Fruit fly (Drosophila melanogaster) whole organism, embryonic: ENCODE data around the gene zf30C.

Experiments used
- Aef1 ChIP-seq: fragments of 200-800 bp; sonication (Bioruptor generic); IDR thresholded peaks from 3 replicates; pipeline ENCODE4 v1.3.6; 2022; ENCODE audit warnings: missing biosample characterization, missing genetic modification characterization
- Blimp-1 ChIP-seq: fragments of 200-800 bp; sonication (Bioruptor generic); optimal IDR thresholded peaks from 3 replicates; lab custom pipeline; 2018; ENCODE audit warnings: missing biosample characterization, missing genetic modification characterization, mild to moderate bottlenecking, moderate library complexity, missing genetic modification reagents
- CG10565 ChIP-seq: fragments of 200-800 bp; sonication (Bioruptor generic); optimal IDR thresholded peaks from 3 replicates; lab custom pipeline; 2016; ENCODE audit warnings: missing biosample characterization, mild to moderate bottlenecking, missing genetic modification characterization
- CG11456 ChIP-seq: fragments of 200-800 bp; sonication (Bioruptor generic); IDR thresholded peaks from 3 replicates; pipeline ENCODE4 v1.3.6; 2022; ENCODE audit warnings: missing biosample characterization, missing genetic modification characterization
- CG11723 ChIP-seq: fragments of 200-800 bp; sonication (Bioruptor generic); optimal IDR thresholded peaks from 2 replicates; lab custom pipeline; 2017; ENCODE audit warnings: missing biosample characterization, mild to moderate bottlenecking, missing genetic modification characterization
- CG1233 ChIP-seq: fragments of 200-800 bp; sonication (Bioruptor generic); optimal IDR thresholded peaks from 4 replicates; lab custom pipeline; 2018; ENCODE audit warnings: missing biosample characterization, mild to moderate bottlenecking, missing genetic modification characterization
- CG12391 ChIP-seq: fragments of 200-800 bp; sonication (Bioruptor generic); optimal IDR thresholded peaks from 3 replicates; lab custom pipeline; 2018; ENCODE audit warnings: missing biosample characterization, mild to moderate bottlenecking, missing genetic modification characterization, moderate library complexity
- CG12769 ChIP-seq: fragments of 200-800 bp; sonication (Bioruptor generic); optimal IDR thresholded peaks from 2 replicates; lab custom pipeline; 2019; ENCODE audit warnings: missing biosample characterization, mild to moderate bottlenecking, missing genetic modification characterization, moderate library complexity
- CG1529 ChIP-seq: fragments of 200-800 bp; sonication (Bioruptor generic); optimal IDR thresholded peaks from 3 replicates; lab custom pipeline; 2018; ENCODE audit warnings: missing biosample characterization, missing genetic modification characterization
- CG1603 ChIP-seq: fragments of 200-800 bp; sonication (Bioruptor generic); optimal IDR thresholded peaks from 2 replicates; lab custom pipeline; 2019; ENCODE audit warnings: missing biosample characterization, mild to moderate bottlenecking, missing genetic modification characterization, moderate library complexity
- CG31441 ChIP-seq: fragments of 200-800 bp; sonication (Bioruptor generic); IDR thresholded peaks from 2 replicates; pipeline ENCODE4 v1.3.6; 2022; ENCODE audit warnings: missing biosample characterization, missing genetic modification characterization
- CG34422 ChIP-seq: fragments of 200-800 bp; sonication (Bioruptor generic); IDR thresholded peaks from 3 replicates; pipeline ENCODE4 v1.3.6; 2022; ENCODE audit warnings: missing biosample characterization, missing genetic modification characterization
- CG4360 ChIP-seq: fragments of 200-800 bp; sonication (Bioruptor generic); IDR thresholded peaks from 2 replicates; pipeline ENCODE4 v1.3.6; 2022; ENCODE audit warnings: missing biosample characterization, missing genetic modification characterization
- CG4707 ChIP-seq: fragments of 200-800 bp; sonication (Bioruptor generic); optimal IDR thresholded peaks from 2 replicates; lab custom pipeline; 2018; ENCODE audit warnings: missing biosample characterization, mild to moderate bottlenecking, missing genetic modification characterization, moderate library complexity
- CG5953 ChIP-seq: fragments of 200-800 bp; sonication (Bioruptor generic); IDR thresholded peaks from 2 replicates; pipeline ENCODE4 v1.3.6; 2022; ENCODE audit warnings: missing biosample characterization, missing genetic modification characterization
- CG6765 ChIP-seq: fragments of 200-800 bp; sonication (Bioruptor generic); optimal IDR thresholded peaks from 3 replicates; lab custom pipeline; 2017; ENCODE audit warnings: missing biosample characterization, mild to moderate bottlenecking, missing genetic modification characterization
- CG7556 ChIP-seq: fragments of 200-800 bp; sonication (Bioruptor generic); optimal IDR thresholded peaks from 2 replicates; lab custom pipeline; 2017; ENCODE audit warnings: missing biosample characterization, mild to moderate bottlenecking, missing genetic modification characterization
- CG8089 ChIP-seq: fragments of 200-800 bp; sonication (Bioruptor generic); optimal IDR thresholded peaks from 3 replicates; lab custom pipeline; 2016; ENCODE audit warnings: missing biosample characterization, missing genetic modification characterization
- Doc2 ChIP-seq: fragments of 200-800 bp; sonication (Bioruptor generic); IDR thresholded peaks from 2 replicates; pipeline ENCODE4 v1.3.6; 2022; ENCODE audit warnings: missing biosample characterization, missing genetic modification characterization
- E2f2 ChIP-seq: fragments of 200-800 bp; sonication (Bioruptor generic); IDR thresholded peaks from 2 replicates; pipeline ENCODE4 v1.3.6; 2022; ENCODE audit warnings: missing biosample characterization, missing genetic modification characterization
- HHEX ChIP-seq: fragments of 200-800 bp; sonication (Bioruptor generic); optimal IDR thresholded peaks from 3 replicates; lab custom pipeline; 2017; ENCODE audit warnings: missing biosample characterization, mild to moderate bottlenecking, missing genetic modification characterization, missing genetic modification reagents
- Hey ChIP-seq: fragments of 200-800 bp; sonication (Bioruptor generic); optimal IDR thresholded peaks from 3 replicates; lab custom pipeline; 2018; ENCODE audit warnings: missing biosample characterization, mild to moderate bottlenecking, missing genetic modification characterization
- Hmr ChIP-seq: fragments of 200-800 bp; sonication (Bioruptor generic); optimal IDR thresholded peaks from 3 replicates; lab custom pipeline; 2017; ENCODE audit warnings: mild to moderate bottlenecking, missing biosample characterization, missing genetic modification reagents, missing genetic modification characterization
- Hsf ChIP-seq: fragments of 200-800 bp; sonication (Bioruptor generic); optimal IDR thresholded peaks from 3 replicates; lab custom pipeline; 2016; ENCODE audit warnings: missing biosample characterization, missing genetic modification characterization
- Jarid2 ChIP-seq: fragments of 200-800 bp; sonication (Bioruptor generic); optimal IDR thresholded peaks from 3 replicates; lab custom pipeline; 2017; ENCODE audit warnings: mild to moderate bottlenecking, missing biosample characterization, missing genetic modification reagents, missing genetic modification characterization
- Lhr ChIP-seq: fragments of 200-800 bp; sonication (Bioruptor generic); optimal IDR thresholded peaks from 3 replicates; lab custom pipeline; 2017; ENCODE audit warnings: mild to moderate bottlenecking, missing biosample characterization, missing genetic modification reagents, missing genetic modification characterization
- Oli ChIP-seq: fragments of 200-800 bp; sonication (Bioruptor generic); optimal IDR thresholded peaks from 2 replicates; lab custom pipeline; 2018; ENCODE audit warnings: missing biosample characterization, mild to moderate bottlenecking, missing genetic modification characterization, moderate library complexity
- Rfx ChIP-seq: fragments of 200-800 bp; sonication (Bioruptor generic); IDR thresholded peaks from 2 replicates; pipeline ENCODE4 v1.3.6; 2022; ENCODE audit warnings: missing biosample characterization, missing genetic modification characterization
- Rx ChIP-seq: fragments of 200-800 bp; sonication (Bioruptor generic); IDR thresholded peaks from 2 replicates; pipeline ENCODE4 v1.3.6; 2022; ENCODE audit warnings: missing biosample characterization, missing genetic modification characterization
- Sox100B ChIP-seq: fragments of 200-800 bp; sonication (Bioruptor generic); optimal IDR thresholded peaks from 3 replicates; lab custom pipeline; 2018; ENCODE audit warnings: missing biosample characterization, mild to moderate bottlenecking, missing genetic modification characterization
- Stat92E ChIP-seq, 3 experiments: fragments of >200 bp in 2 of 3; fragments of 200-800 bp in 1 of 3; sonication (Bioruptor generic) in 1 of 3; optimal IDR thresholded peaks; 2 replicates each; lab custom pipeline; 2017 to 2019; ENCODE audit warnings: missing biosample characterization in 3 of 3, missing genetic modification characterization in 3 of 3, mild to moderate bottlenecking in 1 of 3, moderate library complexity in 1 of 3
- ase ChIP-seq: fragments of 200-800 bp; sonication (Bioruptor generic); IDR thresholded peaks from 3 replicates; pipeline ENCODE4 v1.3.6; 2022; ENCODE audit warnings: missing biosample characterization, missing genetic modification characterization
- dpn ChIP-seq, 2 experiments: fragments of 200-800 bp; sonication (Bioruptor generic); optimal IDR thresholded peaks; 3 replicates each; lab custom pipeline; 2016; ENCODE audit warnings: missing biosample characterization in 2 of 2, missing genetic modification characterization in 2 of 2
- gro ChIP-seq: fragments of 200-800 bp; sonication (Bioruptor generic); optimal IDR thresholded peaks from 2 replicates; lab custom pipeline; 2016; ENCODE audit warnings: missing biosample characterization, missing genetic modification characterization
- gt ChIP-seq: fragments of 200-800 bp; sonication (Bioruptor generic); IDR thresholded peaks from 2 replicates; pipeline ENCODE4 v1.3.6; 2022; ENCODE audit warnings: missing biosample characterization, missing genetic modification characterization
- hbn ChIP-seq: fragments of 200-800 bp; sonication (Bioruptor generic); IDR thresholded peaks from 2 replicates; pipeline ENCODE4 v1.3.6; 2022; ENCODE audit warnings: missing biosample characterization, missing genetic modification characterization; ENCODE audit not compliant: partially characterized antibody
- her ChIP-seq: fragments of 200-800 bp; sonication (Bioruptor generic); optimal IDR thresholded peaks from 2 replicates; lab custom pipeline; 2016; ENCODE audit warnings: missing biosample characterization, missing genetic modification characterization
- kah ChIP-seq: fragments of 200-800 bp; sonication (Bioruptor generic); optimal IDR thresholded peaks from 2 replicates; lab custom pipeline; 2018; ENCODE audit warnings: missing biosample characterization, mild to moderate bottlenecking, missing genetic modification characterization
- kay ChIP-seq: fragments of 200-800 bp; sonication (Bioruptor generic); optimal IDR thresholded peaks from 2 replicates; lab custom pipeline; 2016; ENCODE audit warnings: missing biosample characterization, missing genetic modification characterization
- lbe ChIP-seq: fragments of 200-800 bp; sonication (Bioruptor generic); optimal IDR thresholded peaks from 2 replicates; lab custom pipeline; 2016; ENCODE audit warnings: missing biosample characterization, mild to moderate bottlenecking, missing genetic modification characterization
- nom ChIP-seq: fragments of 200-800 bp; sonication (Bioruptor generic); optimal IDR thresholded peaks from 2 replicates; lab custom pipeline; 2017; ENCODE audit warnings: missing biosample characterization, missing genetic modification characterization, mild to moderate bottlenecking, moderate library complexity, missing genetic modification reagents
- odd ChIP-seq: fragments of 200-800 bp; sonication (Bioruptor generic); optimal IDR thresholded peaks from 2 replicates; lab custom pipeline; 2017; ENCODE audit warnings: missing biosample characterization, mild to moderate bottlenecking, missing genetic modification characterization
- pfk ChIP-seq: fragments of 200-800 bp; sonication (Bioruptor generic); optimal IDR thresholded peaks from 2 replicates; lab custom pipeline; 2018; ENCODE audit warnings: missing biosample characterization, mild to moderate bottlenecking, missing genetic modification characterization, moderate library complexity
- pros ChIP-seq: fragments of 200-800 bp; sonication (Bioruptor generic); optimal IDR thresholded peaks from 3 replicates; lab custom pipeline; 2019; ENCODE audit warnings: missing biosample characterization, mild to moderate bottlenecking, missing genetic modification characterization, moderate library complexity
- psq ChIP-seq: fragments of 200-800 bp; sonication (Bioruptor generic); optimal IDR thresholded peaks from 2 replicates; lab custom pipeline; 2017; ENCODE audit warnings: missing biosample characterization, missing genetic modification characterization
- sens ChIP-seq: fragments of 200-800 bp; sonication (Bioruptor generic); peaks from one replicate; lab custom pipeline; 2016; ENCODE audit warnings: missing biosample characterization, missing genetic modification characterization
- slbo ChIP-seq: fragments of 200-800 bp; sonication (Bioruptor generic); IDR thresholded peaks from 2 replicates; pipeline ENCODE4 v1.3.6; 2022; ENCODE audit warnings: missing biosample characterization, missing genetic modification characterization
- stwl ChIP-seq: fragments of 200-800 bp; sonication (Bioruptor generic); optimal IDR thresholded peaks from 3 replicates; lab custom pipeline; 2018; ENCODE audit warnings: missing biosample characterization, mild to moderate bottlenecking, missing genetic modification characterization, moderate library complexity
- tap ChIP-seq: fragments of 200-800 bp; optimal IDR thresholded peaks from 3 replicates; lab custom pipeline; 2019; ENCODE audit warnings: missing biosample characterization, mild to moderate bottlenecking, missing genetic modification characterization, moderate library complexity
- tin ChIP-seq: fragments of 200-800 bp; sonication (Bioruptor generic); optimal IDR thresholded peaks from 3 replicates; lab custom pipeline; 2016; ENCODE audit warnings: missing biosample characterization, missing genetic modification characterization
- wdn ChIP-seq: fragments of 200-800 bp; sonication (Bioruptor generic); IDR thresholded peaks from 2 replicates; pipeline ENCODE4 v1.3.6; 2022; ENCODE audit warnings: missing biosample characterization, missing genetic modification characterization

The zf30C gene

DNA sequence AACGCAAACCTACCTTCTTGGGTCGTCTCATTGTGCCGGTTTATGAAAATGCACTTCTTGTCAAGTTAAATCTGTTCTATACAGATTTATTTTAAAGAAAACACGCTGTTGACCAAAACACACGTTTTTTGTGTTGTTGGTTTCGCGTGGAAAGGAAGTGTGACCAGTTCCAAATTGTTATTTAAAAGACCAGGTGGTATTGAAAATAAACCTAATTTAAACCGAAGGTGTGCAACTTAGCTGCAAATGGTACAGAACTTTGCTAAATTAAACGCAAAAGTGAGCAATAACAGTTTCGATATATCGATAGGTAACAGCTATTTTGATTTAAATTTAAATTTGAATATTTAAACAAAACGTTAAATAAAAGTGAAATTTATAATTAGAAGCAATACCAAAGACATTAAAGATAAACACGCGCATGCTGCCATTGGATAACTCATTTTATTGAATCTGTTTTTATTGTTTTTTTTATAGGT, 47.0 kb upstream of the zf30C start, which contains the start of gene CG4364 (continued):
- TF ChIP-seq CG8089: no peak
- no peak for TF ChIP-seq slbo (GFP tag; lab: Robert Waterston, UW)
- peak in 1 of 3 experiments; percentile 79 for TF ChIP-seq Stat92E (GFP tag; optimal IDR thresholded peaks at IDR 0.05; lab: Kevin White, UChicago)
- no peak for TF ChIP-seq pros (GFP tag; lab: Kevin White, UChicago)
- 0 out of 3 replicates have a peak, but pooled peaks have one; percentile 68 for TF ChIP-seq CG34422 (GFP tag; lab: Robert Waterston, UW)
- TF ChIP-seq pfk (GFP tag; lab: Kevin White, UChicago): no peak
- TF ChIP-seq kah (GFP tag; lab: Kevin White, UChicago): no peak
- TF ChIP-seq psq (GFP tag; lab: Kevin White, UChicago): no peak
- TF ChIP-seq Oli: no peak
- TF ChIP-seq CG6765 (GFP tag; lab: Kevin White, UChicago): no peak
- TF ChIP-seq CG7556 (GFP tag; lab: Kevin White, UChicago): no peak
- no peak for TF ChIP-seq CG4707 (GFP tag; lab: Kevin White, UChicago)
- TF ChIP-seq Hey (tag; lab: Kevin White, UChicago): no peak
- TF ChIP-seq CG11456: no peak
- peak; percentile 67; the same call in 2 of the 3 replicates for TF ChIP-seq Aef1 (GFP tag; lab: Robert Waterston, UW)
- no peak for TF ChIP-seq CG1529 (GFP tag; lab: Kevin White, UChicago)
- peak; percentile 59 for TF ChIP-seq hbn (GFP tag; lab: Robert Waterston, UW)
- no peak for TF ChIP-seq CG12769 (tag; lab: Kevin White, UChicago)
- peak; percentile 79 for TF ChIP-seq E2f2
- TF ChIP-seq Lhr: peak; percentile 55
- TF ChIP-seq Jarid2 (GFP tag; lab: Kevin White, UChicago): no peak
- TF ChIP-seq stwl: peak; percentile 85
- TF ChIP-seq Hsf (GFP tag; lab: Kevin White, UChicago): no peak
- TF ChIP-seq CG11723: no peak
- TF ChIP-seq nom (GFP tag; lab: Kevin White, UChicago): no peak
- TF ChIP-seq gro (GFP tag; lab: Kevin White, UChicago): no peak
- peak; percentile 82 for TF ChIP-seq sens (GFP tag; lab: Kevin White, UChicago)
- TF ChIP-seq CG4360 (GFP tag; lab: Robert Waterston, UW): peak; percentile 44; the same call in 1 of the 2 replicates
- no peak for TF ChIP-seq dpn (GFP tag; optimal IDR thresholded peaks at IDR 0.05; lab: Kevin White, UChicago)
- TF ChIP-seq tin (GFP tag; lab: Kevin White, UChicago): no peak
- no peak for TF ChIP-seq Sox100B (GFP tag; lab: Kevin White, UChicago)
- no peak for TF ChIP-seq wdn (GFP tag; lab: Robert Waterston, UW)
- no peak for TF ChIP-seq CG1233 (GFP tag; lab: Kevin White, UChicago)
- TF ChIP-seq Blimp-1 (GFP tag; lab: Kevin White, UChicago): no peak
- no peak for TF ChIP-seq Hmr (GFP tag; lab: Kevin White, UChicago)
- no peak for TF ChIP-seq CG10565
- TF ChIP-seq CG31441 (GFP tag; lab: Robert Waterston, UW): no peak
- TF ChIP-seq her (GFP tag; lab: Kevin White, UChicago): peak; percentile 97
- peak; percentile 10 for TF ChIP-seq CG1603 (tag; lab: Kevin White, UChicago)
- no peak for TF ChIP-seq gt (GFP tag; lab: Robert Waterston, UW)
- no peak for TF ChIP-seq ase (GFP tag; lab: Robert Waterston, UW)
- TF ChIP-seq tap (tag; lab: Kevin White, UChicago): no peak
- TF ChIP-seq lbe (GFP tag; lab: Kevin White, UChicago): no peak
- no peak for TF ChIP-seq CG12391 (tag; lab: Kevin White, UChicago)
- no peak for TF ChIP-seq CG5953 (GFP tag; lab: Robert Waterston, UW)
- TF ChIP-seq odd (GFP tag; lab: Kevin White, UChicago): no peak
- TF ChIP-seq kay (GFP tag; lab: Kevin White, UChicago): no peak
- no peak for TF ChIP-seq Doc2 (GFP tag; lab: Robert Waterston, UW)
- TF ChIP-seq HHEX: no peak
- no peak for TF ChIP-seq Rx (GFP tag; lab: Robert Waterston, UW)
- TF ChIP-seq Rfx (GFP tag; lab: Robert Waterston, UW): no peak
